Worm (Caenorhabditis elegans) whole organism, L4 larva: Measurements from ENCODE around the gene ZK792.12.

Experiments used
- F10B5.3 ChIP-seq: sonication (generic microtip); optimal IDR thresholded peaks from 2 replicates; lab custom pipeline; 2016; ENCODE audit warnings: mild to moderate bottlenecking, missing genetic modification characterization, missing compliant biosample characterization
- F37D6.2 ChIP-seq: sonication (generic microtip); optimal IDR thresholded peaks from 2 replicates; lab custom pipeline; 2016; ENCODE audit warnings: mild to moderate bottlenecking, missing genetic modification characterization, missing compliant biosample characterization
- Y48G9A.11 ChIP-seq: fragments of 200-800 bp; sonication (Bioruptor generic); IDR thresholded peaks from 2 replicates; pipeline ENCODE4 v1.3.6; 2022; ENCODE audit warnings: missing genetic modification reagents, missing genetic modification characterization, missing compliant biosample characterization
- Y5F2A.4 ChIP-seq: fragments of 200-800 bp; sonication (Bioruptor generic); optimal IDR thresholded peaks from 2 replicates; lab custom pipeline; 2018; ENCODE audit warnings: mild to moderate bottlenecking, missing genetic modification characterization, missing compliant biosample characterization
- ZK546.5 ChIP-seq, 2 experiments: sonication (generic microtip); optimal IDR thresholded peaks; 2 replicates each; lab custom pipeline; 2017; ENCODE audit warnings: missing biosample characterization in 2 of 2, missing genetic modification characterization in 2 of 2
- aha-1 ChIP-seq: fragments of 150-350 bp; peaks from one replicate; lab custom pipeline; 2014; ENCODE audit warnings: missing biosample characterization, missing genetic modification characterization
- attf-4 ChIP-seq: sonication (generic microtip); optimal IDR thresholded peaks from 3 replicates; lab custom pipeline; 2017; ENCODE audit warnings: missing biosample characterization, missing genetic modification characterization
- ceh-28 ChIP-seq: fragments of 150-350 bp; optimal IDR thresholded peaks from 2 replicates; lab custom pipeline; 2014; ENCODE audit warnings: missing biosample characterization, missing genetic modification reagents, missing genetic modification characterization
- ceh-32 ChIP-seq: sonication (generic microtip); optimal IDR thresholded peaks from 2 replicates; lab custom pipeline; 2016; ENCODE audit warnings: mild to moderate bottlenecking, missing genetic modification characterization, missing compliant biosample characterization; ENCODE audit not compliant: poor library complexity
- ceh-44 ChIP-seq: fragments of 200-800 bp; sonication (Bioruptor generic); IDR thresholded peaks from 2 replicates; pipeline ENCODE4 v1.3.6; 2022; ENCODE audit warnings: missing genetic modification reagents, missing genetic modification characterization, missing compliant biosample characterization
- ceh-82 ChIP-seq: sonication (generic microtip); optimal IDR thresholded peaks from 2 replicates; lab custom pipeline; 2017; ENCODE audit warnings: missing biosample characterization, missing genetic modification characterization
- ces-1 ChIP-seq: fragments of 150-350 bp; sonication (generic microtip); optimal IDR thresholded peaks from 4 replicates; lab custom pipeline; 2014; ENCODE audit warnings: missing biosample characterization, missing genetic modification reagents, missing genetic modification characterization
- cey-2 ChIP-seq: sonication (generic microtip); optimal IDR thresholded peaks from 3 replicates; lab custom pipeline; 2017; ENCODE audit warnings: missing genetic modification characterization, mild to moderate bottlenecking, missing compliant biosample characterization, antibody characterized with exemption, borderline replicate concordance; ENCODE audit not compliant: insufficient read depth
- ctbp-1 ChIP-seq: fragments of 200-800 bp; sonication (Bioruptor generic); IDR thresholded peaks from 2 replicates; pipeline ENCODE4 v1.3.6; 2022; ENCODE audit warnings: missing genetic modification reagents, missing genetic modification characterization, missing compliant biosample characterization
- daf-12 ChIP-seq: fragments of 150-350 bp; optimal IDR thresholded peaks from 2 replicates; lab custom pipeline; 2014; ENCODE audit warnings: missing biosample characterization, missing genetic modification reagents, missing genetic modification characterization
- dmd-9 ChIP-seq: fragments of 200-800 bp; sonication (Bioruptor generic); IDR thresholded peaks from 2 replicates; pipeline ENCODE4 v1.3.6; 2022; ENCODE audit warnings: missing genetic modification reagents, missing genetic modification characterization, missing compliant biosample characterization
- fos-1 ChIP-seq: fragments of 150-350 bp; optimal IDR thresholded peaks from 2 replicates; lab custom pipeline; 2014; ENCODE audit warnings: missing biosample characterization, missing genetic modification characterization
- jun-1 ChIP-seq: fragments of 150-350 bp; optimal IDR thresholded peaks from 2 replicates; lab custom pipeline; 2014; ENCODE audit warnings: missing biosample characterization, missing genetic modification reagents, missing genetic modification characterization
- lin-1 ChIP-seq: fragments of 200-800 bp; sonication (Bioruptor generic); IDR thresholded peaks from 2 replicates; pipeline ENCODE4 v1.3.6; 2022; ENCODE audit warnings: missing genetic modification reagents, missing genetic modification characterization, missing compliant biosample characterization
- madf-5 ChIP-seq, 2 experiments: fragments of 200-800 bp; sonication (Bioruptor generic); IDR thresholded peaks; 2 replicates each; pipeline ENCODE4 v1.3.6; 2022; ENCODE audit warnings: missing compliant biosample characterization in 2 of 2, missing genetic modification characterization in 2 of 2
- madf-9 ChIP-seq: fragments of 200-800 bp; sonication (Bioruptor generic); conservative IDR thresholded peaks from 2 replicates; pipeline ENCODE4 v1.3.6; 2022; ENCODE audit warnings: missing genetic modification reagents, missing genetic modification characterization, missing compliant biosample characterization
- mep-1 ChIP-seq: fragments of 150-350 bp; sonication (generic microtip); optimal IDR thresholded peaks from 3 replicates; lab custom pipeline; 2014; ENCODE audit warnings: missing biosample characterization, missing genetic modification characterization
- mes-2 ChIP-seq: sonication (generic microtip); optimal IDR thresholded peaks from 2 replicates; lab custom pipeline; 2016; ENCODE audit warnings: missing genotype, mild to moderate bottlenecking, missing genetic modification characterization, missing compliant biosample characterization; ENCODE audit not compliant: poor library complexity, severe bottlenecking
- mxl-2 ChIP-seq: fragments of 200-800 bp; sonication (Bioruptor generic); conservative IDR thresholded peaks from 2 replicates; pipeline ENCODE4 v1.3.6; 2022; ENCODE audit warnings: missing genetic modification reagents, missing genetic modification characterization, missing compliant biosample characterization
- nhr-102 ChIP-seq: sonication (generic microtip); optimal IDR thresholded peaks from 2 replicates; lab custom pipeline; 2016; ENCODE audit warnings: mild to moderate bottlenecking, missing genetic modification characterization, moderate library complexity, missing compliant biosample characterization
- nhr-237 ChIP-seq: sonication (generic microtip); optimal IDR thresholded peaks from 2 replicates; lab custom pipeline; 2017; ENCODE audit warnings: missing biosample characterization, missing genetic modification characterization
- nhr-42 ChIP-seq: fragments of 200-800 bp; sonication (Bioruptor generic); IDR thresholded peaks from 2 replicates; pipeline ENCODE4 v1.3.6; 2022; ENCODE audit warnings: missing genetic modification characterization, missing compliant biosample characterization
- nhr-76 ChIP-seq: fragments of 150-350 bp; optimal IDR thresholded peaks from 2 replicates; lab custom pipeline; 2014; ENCODE audit warnings: missing biosample characterization, missing genetic modification characterization
- pha-4 ChIP-seq, 2 experiments: fragments of 150-350 bp in 1 of 2; fragments of 200-800 bp in 1 of 2; sonication (Bioruptor generic) in 1 of 2; IDR thresholded peaks in 1 of 2; optimal IDR thresholded peaks in 1 of 2; 2 replicates each; pipeline versions ENCODE4 v1.3.6 to Lab custom; 2014 to 2022; ENCODE audit warnings: missing genetic modification characterization in 2 of 2, missing genetic modification reagents in 2 of 2, missing biosample characterization in 1 of 2, missing compliant biosample characterization in 1 of 2
- php-3 ChIP-seq: fragments of 200-800 bp; sonication (Bioruptor generic); IDR thresholded peaks from 2 replicates; pipeline ENCODE4 v1.3.6; 2022; ENCODE audit warnings: missing genetic modification reagents, missing genetic modification characterization, missing compliant biosample characterization
- pqm-1 ChIP-seq: sonication (generic microtip); optimal IDR thresholded peaks from 2 replicates; lab custom pipeline; 2017; ENCODE audit warnings: missing biosample characterization, missing genetic modification characterization
- set-16 ChIP-seq: fragments of 200-800 bp; sonication (Bioruptor generic); IDR thresholded peaks from 2 replicates; pipeline ENCODE4 v1.3.6; 2022; ENCODE audit warnings: missing genetic modification reagents, missing genetic modification characterization, missing compliant biosample characterization
- skn-1 ChIP-seq: fragments of 150-350 bp; optimal IDR thresholded peaks from 2 replicates; lab custom pipeline; 2014; ENCODE audit warnings: missing biosample characterization, missing genetic modification characterization
- snpc-4 ChIP-seq: fragments of 150-350 bp; optimal IDR thresholded peaks from 2 replicates; lab custom pipeline; 2014; ENCODE audit warnings: missing biosample characterization, missing genetic modification characterization
- spr-3 ChIP-seq: fragments of 200-800 bp; sonication (Bioruptor generic); optimal IDR thresholded peaks from 2 replicates; lab custom pipeline; 2018; ENCODE audit warnings: mild to moderate bottlenecking, missing genetic modification characterization, missing compliant biosample characterization
- tag-97 ChIP-seq: fragments of 200-800 bp; sonication (Bioruptor generic); IDR thresholded peaks from 2 replicates; pipeline ENCODE4 v1.3.6; 2022; ENCODE audit warnings: missing genetic modification characterization, missing compliant biosample characterization
- tra-1 ChIP-seq: fragments of 200-800 bp; sonication (Bioruptor generic); IDR thresholded peaks from 2 replicates; pipeline ENCODE4 v1.3.6; 2022; ENCODE audit warnings: missing genetic modification reagents, missing genetic modification characterization, missing compliant biosample characterization
- unc-39 ChIP-seq: sonication (generic microtip); optimal IDR thresholded peaks from 2 replicates; lab custom pipeline; 2017; ENCODE audit warnings: missing biosample characterization, missing genetic modification characterization
- unc-62 ChIP-seq, 3 experiments: fragments of 150-350 bp in 1 of 3; sonication (generic microtip); optimal IDR thresholded peaks in 2 of 3; peaks in 1 of 3; 1 replicate in 1 of 3; 2 replicates in 2 of 3; lab custom pipeline; 2014 to 2017; ENCODE audit warnings: missing biosample characterization in 3 of 3, missing genetic modification characterization in 3 of 3, missing genetic modification reagents in 3 of 3, missing genotype in 1 of 3
- zfp-2 ChIP-seq: sonication (generic microtip); optimal IDR thresholded peaks from 2 replicates; lab custom pipeline; 2016; ENCODE audit warnings: mild to moderate bottlenecking, missing genetic modification characterization, missing compliant biosample characterization
- zfp-3 ChIP-seq: fragments of 200-800 bp; sonication (Bioruptor generic); conservative IDR thresholded peaks from 2 replicates; pipeline ENCODE4 v1.3.6; 2022; ENCODE audit warnings: missing genetic modification reagents, missing genetic modification characterization, missing compliant biosample characterization
- zip-11 ChIP-seq: fragments of 200-800 bp; sonication (Bioruptor generic); IDR thresholded peaks from 2 replicates; pipeline ENCODE4 v1.3.6; 2022; ENCODE audit warnings: missing genetic modification characterization, missing compliant biosample characterization
- ztf-7 ChIP-seq: fragments of 150-350 bp; optimal IDR thresholded peaks from 2 replicates; lab custom pipeline; 2014; ENCODE audit warnings: missing biosample characterization, missing genetic modification characterization

ZK792.12 gene

ce11 chrIV:11688018-11688417 is 5.6 kb upstream of the ZK792.12 start, which contains the start of gene ZK792.5:
ZK792.5 (minus strand) TSS chrIV:11688118.
- TF ChIP-seq zip-11 (no peak), set-16 (no peak), unc-39 (no peak), zfp-2 (no peak), mes-2 (no peak), nhr-237 (no peak), daf-12 (tag; lab: Kevin White, UChicago) (no peak), spr-3 (GFP tag; lab: Kevin White, UChicago) (no peak), madf-5 (GFP tag; IDR thresholded peaks at IDR 0.05; lab: Robert Waterston, UW) (no peak), tag-97 (GFP tag; lab: Robert Waterston, UW) (no peak), fos-1 (tag; lab: Kevin White, UChicago) (no peak), ctbp-1 (no peak), nhr-102 (tag; lab: Kevin White, UChicago) (no peak), madf-9 (GFP tag; lab: Robert Waterston, UW) (no peak)

DNA sequence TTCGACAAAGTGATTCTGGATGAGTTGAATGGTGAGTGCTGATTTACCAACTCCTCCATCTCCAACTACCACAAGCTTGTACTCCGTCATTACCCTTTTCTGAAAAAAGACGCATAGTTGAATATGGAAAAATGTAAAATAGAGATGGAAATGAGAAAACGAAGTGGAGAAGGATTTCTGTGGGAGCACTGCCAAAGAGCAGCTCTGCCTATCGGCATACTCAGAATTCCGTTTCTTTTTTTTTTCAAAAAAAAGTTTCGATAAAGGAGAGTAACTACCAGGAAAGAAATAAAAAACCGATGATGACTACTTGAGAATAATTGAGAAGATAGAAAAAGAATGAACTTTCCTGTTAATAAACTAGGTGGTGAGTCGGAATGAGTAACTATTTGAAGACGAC is 2.6 kb upstream of the ZK792.12 start, which contains the start of gene let-60:
let-60 (minus strand) TSS at position 101 of the 400 bp plus-strand sequence.
- TF ChIP-seq php-3 (GFP tag; lab: Robert Waterston, UW) (no peak), unc-39 (no peak), skn-1 (tag; lab: Kevin White, UChicago) (no peak), lin-1 (no peak), aha-1 (tag; lab: Kevin White, UChicago) (peak; percentile 86)

- TF ChIP-seq dmd-9 (GFP tag; lab: Robert Waterston, UW), result no peak
- TF ChIP-seq ztf-7 (tag; lab: Kevin White, UChicago), result no peak
- TF ChIP-seq nhr-102 (tag; lab: Kevin White, UChicago), result no peak
- no peak for TF ChIP-seq pha-4 (GFP tag; IDR thresholded peaks at IDR 0.05; lab: Robert Waterston, UW)
- no peak for TF ChIP-seq pha-4 (tag; optimal IDR thresholded peaks at IDR 0.05; lab: Kevin White, UChicago)
- no peak for TF ChIP-seq mep-1 (tag; lab: Kevin White, UChicago)
- no peak for TF ChIP-seq zip-11
- peak in 1 of 2 experiments; percentile 20 for TF ChIP-seq unc-62 (GFP tag; optimal IDR thresholded peaks at IDR 0.05 in 1 of 2; lab: Kevin White, UChicago)
- no peak for TF ChIP-seq unc-62 (tag; optimal IDR thresholded peaks at IDR 0.05; lab: Kevin White, UChicago)
- TF ChIP-seq Y48G9A.11 (GFP tag; lab: Robert Waterston, UW), result no peak
Measured at ce11 chrIV:11691524-11691923, 2.1 kb upstream of the ZK792.12 start.

ce11 chrIV:11692071-11692673 is 1.4 kb upstream of the ZK792.12 start:
- TF ChIP-seq zip-11 (no peak), F10B5.3 (tag; lab: Kevin White, UChicago) (no peak), unc-39 (no peak), Y5F2A.4 (GFP tag; lab: Kevin White, UChicago) (no peak), attf-4 (tag; lab: Kevin White, UChicago) (no peak), nhr-42 (0 out of 2 replicates have a peak, but pooled peaks have one; percentile 55), jun-1 (tag; lab: Kevin White, UChicago) (no peak), skn-1 (tag; lab: Kevin White, UChicago) (no peak), ces-1 (peak; percentile 72), madf-5 (GFP tag; IDR thresholded peaks at IDR 0.05; lab: Robert Waterston, UW) (no peak), snpc-4 (tag; lab: Kevin White, UChicago) (no peak), set-16 (peak; percentile 65), lin-1 (no peak), F37D6.2 (tag; lab: Kevin White, UChicago) (peak; percentile 18), ceh-28 (tag; lab: Kevin White, UChicago) (peak; percentile 16), ceh-44 (GFP tag; lab: Robert Waterston, UW) (no peak), dmd-9 (GFP tag; lab: Robert Waterston, UW) (no peak), ceh-82 (tag; lab: Kevin White, UChicago) (no peak), ceh-32 (tag; lab: Kevin White, UChicago) (no peak), nhr-76 (no peak), Y48G9A.11 (GFP tag; lab: Robert Waterston, UW) (no peak), ZK546.5 (tag; optimal IDR thresholded peaks at IDR 0.05; lab: Kevin White, UChicago) (no peak), daf-12 (tag; lab: Kevin White, UChicago) (no peak), mxl-2 (GFP tag; lab: Robert Waterston, UW) (no peak), fos-1 (tag; lab: Kevin White, UChicago) (no peak), zfp-3 (GFP tag; lab: Robert Waterston, UW) (no peak), tra-1 (peak; percentile 62; the same call in 1 of the 2 replicates), pqm-1 (tag; lab: Kevin White, UChicago) (peak; percentile 74), nhr-237 (no peak), cey-2 (tag; lab: Kevin White, UChicago) (peak; percentile 39)
